Fruit fly (Drosophila melanogaster): ENCODE results near the gene CG12355.

DNA sequence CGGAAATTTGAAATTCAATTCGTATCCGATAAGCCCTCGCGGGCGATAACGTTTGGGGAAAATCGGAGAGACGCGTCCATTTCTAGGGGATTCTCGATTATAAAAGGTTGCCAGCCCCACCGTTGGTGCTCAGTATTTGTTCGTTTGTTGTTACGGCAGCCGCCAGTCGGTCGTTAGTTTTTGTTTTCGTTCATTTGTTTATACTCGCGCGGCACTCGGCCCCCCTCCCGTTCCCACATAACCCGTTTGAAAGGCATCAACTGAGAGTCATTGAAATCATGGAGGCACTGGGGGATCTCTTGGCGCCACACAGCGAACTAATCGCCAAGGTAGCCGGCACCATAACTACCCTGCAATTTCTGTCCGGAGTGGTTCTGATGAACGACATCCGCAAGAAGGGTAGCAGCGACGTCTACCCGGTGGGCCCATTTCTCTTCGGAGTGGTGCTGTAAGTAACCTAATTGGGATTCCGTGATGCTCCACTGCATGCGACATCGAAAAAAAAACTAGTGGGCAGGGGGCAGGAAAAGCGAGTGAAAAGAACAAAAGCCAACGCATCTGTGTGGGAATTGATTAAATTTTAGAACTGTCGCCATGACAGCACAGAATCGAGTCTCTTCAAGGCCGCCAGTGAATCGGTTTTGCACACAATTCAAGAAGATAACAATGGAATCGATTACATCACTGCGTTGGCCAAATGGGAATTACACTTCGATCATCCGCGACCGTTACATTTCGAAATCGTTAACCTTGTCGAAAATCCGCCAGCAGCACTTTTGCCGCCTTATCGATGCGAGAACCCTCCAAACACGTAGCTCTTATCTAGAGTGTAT is 5.7 kb upstream of the CG12355 start, which contains the start of gene CG7272:
- TF ChIP-seq Mio (GFP tag; optimal IDR thresholded peaks at IDR 0.05) (no peak), Hnf4 (GFP tag; optimal IDR thresholded peaks at IDR 0.05) (no peak), pan (optimal IDR thresholded peaks at IDR 0.05) (no peak), HLH106 (tag; optimal IDR thresholded peaks at IDR 0.05) (no peak), lola (GFP tag; optimal IDR thresholded peaks at IDR 0.05) (no peak), Myc (optimal IDR thresholded peaks at IDR 0.05) (no peak)

All from whole organism, wandering third instar larva.